Fruit fly (Drosophila melanogaster) whole organism, wandering third instar larva: ENCODE measurements around the gene CG2224.

ENCODE experiments used
- Hr78 ChIP-seq: fragments of >200 bp; optimal IDR thresholded peaks from 2 replicates; lab custom pipeline; 2017; ENCODE audit warnings: missing biosample characterization, missing genetic modification characterization
- psq ChIP-seq: fragments of 200-800 bp; sonication (Bioruptor generic); optimal IDR thresholded peaks from 3 replicates; lab custom pipeline; 2017; ENCODE audit warnings: missing biosample characterization, mild to moderate bottlenecking, missing genetic modification characterization, moderate library complexity

- TF ChIP-seq psq (peak; percentile 80), Hr78 (GFP tag; lab: Kevin White, UChicago) (no peak)
Observed at dm6 chr3R:30450224-30450623, 8.9 kb downstream of the CG2224 start.
